Fruit fly (Drosophila melanogaster): Measurements from ENCODE around the gene yip2.

The yip2 gene

dm6 chr2L:9887856-9888269 is 27.2 kb upstream of the yip2 start, which contains the start of gene Fkbp59 (continued):
- TF ChIP-seq stc (GFP tag; IDR thresholded peaks at IDR 0.05) = no peak
- no peak for TF ChIP-seq CG1647 (GFP tag; optimal IDR thresholded peaks at IDR 0.05)
- TF ChIP-seq mld (GFP tag; IDR thresholded peaks at IDR 0.05; ENCODE audit: partially characterized antibody) = peak; percentile 84
- peak; percentile 39 for TF ChIP-seq Myb (GFP tag; optimal IDR thresholded peaks at IDR 0.05)
- TF ChIP-seq pzg (GFP tag; optimal IDR thresholded peaks at IDR 0.05) = peak; percentile 78
- no peak for TF ChIP-seq NC2β (GFP tag; optimal IDR thresholded peaks at IDR 0.05)
- TF ChIP-seq lilli (GFP tag; optimal IDR thresholded peaks at IDR 0.05) = peak; percentile 18

- TF ChIP-seq z (GFP tag; IDR thresholded peaks at IDR 0.05) (no peak), NK7.1 (GFP tag; optimal IDR thresholded peaks at IDR 0.05) (no peak), Fer3 (tag; optimal IDR thresholded peaks at IDR 0.05) (no peak), CG8089 (GFP tag; optimal IDR thresholded peaks at IDR 0.05) (no peak), Rfx (GFP tag; IDR thresholded peaks at IDR 0.05) (peak; percentile 39; the same call in 1 of the 2 replicates), H15 (GFP tag; IDR thresholded peaks at IDR 0.05) (no peak), NFAT (GFP tag; IDR thresholded peaks at IDR 0.05) (no peak), CG14710 (tag; optimal IDR thresholded peaks at IDR 0.05) (peak; percentile 35), sim (GFP tag; IDR thresholded peaks at IDR 0.05) (no peak), CG6791 (GFP tag; IDR thresholded peaks at IDR 0.05; ENCODE audit: partially characterized antibody) (peak; percentile 93), vvl (GFP tag; IDR thresholded peaks at IDR 0.05) (peak; percentile 56), zen (tag; optimal IDR thresholded peaks at IDR 0.05) (no peak), Bgb (GFP tag; IDR thresholded peaks at IDR 0.05; ENCODE audit: partially characterized antibody) (peak; percentile 92), zfh2 (GFP tag; optimal IDR thresholded peaks at IDR 0.05) (no peak), aop (GFP tag; IDR thresholded peaks at IDR 0.05) (no peak), sd (tag; optimal IDR thresholded peaks at IDR 0.05) (peak; percentile 82), CG6175 (GFP tag; IDR thresholded peaks at IDR 0.05) (no peak), E2f1 (GFP tag; IDR thresholded peaks at IDR 0.05) (no peak), CG31388 (GFP tag; optimal IDR thresholded peaks at IDR 0.05) (no peak), CG18764 (GFP tag; optimal IDR thresholded peaks at IDR 0.05) (no peak), CG3407 (GFP tag; optimal IDR thresholded peaks at IDR 0.05) (no peak), CG13296 (GFP tag; optimal IDR thresholded peaks at IDR 0.05) (no peak), ewg (GFP tag; optimal IDR thresholded peaks at IDR 0.05) (no peak), Mad (GFP tag; optimal IDR thresholded peaks at IDR 0.05) (no peak), CG4328 (GFP tag; optimal IDR thresholded peaks at IDR 0.05) (no peak), so (GFP tag; IDR thresholded peaks at IDR 0.05) (no peak), CG13123 (GFP tag; optimal IDR thresholded peaks at IDR 0.05) (no peak), ci (GFP tag; IDR thresholded peaks at IDR 0.05) (peak; percentile 13; the same call in 1 of the 3 replicates), CG4707 (GFP tag; optimal IDR thresholded peaks at IDR 0.05) (no peak), crc (GFP tag; optimal IDR thresholded peaks at IDR 0.05) (no peak), gsb (GFP tag; IDR thresholded peaks at IDR 0.05) (no peak), CG7928 (GFP tag; optimal IDR thresholded peaks at IDR 0.05) (no peak), unpg (GFP tag; optimal IDR thresholded peaks at IDR 0.05) (no peak), CG17361 (GFP tag; IDR thresholded peaks at IDR 0.05) (no peak), Max (GFP tag; optimal IDR thresholded peaks at IDR 0.05) (no peak), CG32532 (GFP tag; IDR thresholded peaks at IDR 0.05) (no peak), CG17328 (GFP tag; IDR thresholded peaks at IDR 0.05) (0 out of 2 replicates have a peak, but pooled peaks have one; percentile 18), bab2 (GFP tag; optimal IDR thresholded peaks at IDR 0.05) (no peak), CG2712 (tag; optimal IDR thresholded peaks at IDR 0.05) (no peak), CG6272 (GFP tag; IDR thresholded peaks at IDR 0.05) (no peak), CG10267 (tag; optimal IDR thresholded peaks at IDR 0.05) (peak; percentile 25), CG7839 (tag; optimal IDR thresholded peaks at IDR 0.05) (no peak), Aef1 (GFP tag; IDR thresholded peaks at IDR 0.05) (no peak), CG43689 (GFP tag; IDR thresholded peaks at IDR 0.05) (no peak)
Measured at dm6 chr2L:9890576-9890975, 24.5 kb upstream of the yip2 start, which contains the start of the genes CG34183 and CG4537. CG34183 (minus strand) TSS chr2L:9890772. CG4537 (plus strand) TSS chr2L:9890885.

Data from whole organism, embryonic.